Fruit fly (Drosophila melanogaster) whole organism, pupa: ENCODE results near the gene CG14050.

Experiments
- CG13204 ChIP-seq: fragments of 200-800 bp; sonication (Bioruptor generic); optimal IDR thresholded peaks from 2 replicates; lab custom pipeline; 2018; ENCODE audit warnings: missing biosample characterization, mild to moderate bottlenecking, missing genetic modification characterization, moderate library complexity
- CG8159 ChIP-seq: fragments of 200-800 bp; sonication (Bioruptor generic); optimal IDR thresholded peaks from 3 replicates; lab custom pipeline; 2018; ENCODE audit warnings: missing biosample characterization, mild to moderate bottlenecking, missing genetic modification characterization, moderate library complexity
- Pif1A ChIP-seq: fragments of 200-800 bp; sonication (Bioruptor generic); optimal IDR thresholded peaks from 3 replicates; lab custom pipeline; 2016; ENCODE audit warnings: missing biosample characterization, missing genetic modification characterization

dm6 chrX:2320892-2321291 is 5.1 kb downstream of the CG14050 start:
- TF ChIP-seq CG8159 (no peak), Pif1A (GFP tag; lab: Kevin White, UChicago) (no peak), CG13204 (GFP tag; lab: Kevin White, UChicago) (no peak)
